Worm (Caenorhabditis elegans): ENCODE results near the gene F55G7.4.
"Not testable (repeated sequence)": the region's sequence is repeated elsewhere in the genome, so short reads cannot be mapped to it uniquely, and the experiment has no call there.

DNA sequence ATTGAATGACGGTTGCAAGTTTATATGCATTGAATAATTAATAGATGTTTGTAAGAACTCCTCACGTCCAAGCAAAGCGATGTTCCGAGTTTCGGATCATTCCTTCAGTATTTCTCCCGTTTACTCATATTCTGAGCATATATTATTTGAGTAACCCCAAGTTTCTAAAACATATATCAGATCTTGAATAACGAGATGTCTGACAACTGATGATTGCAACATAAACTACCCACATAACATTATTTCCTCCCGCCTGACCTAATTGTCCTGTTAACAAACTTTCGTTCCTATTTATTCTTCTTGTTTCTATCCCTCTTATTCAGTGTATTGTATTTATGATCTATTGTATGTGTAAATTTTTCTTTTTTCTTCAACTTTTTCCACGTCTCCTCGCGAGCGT is 33.4 kb downstream of the F55G7.4 start, which contains the start of gene C49F5.13:
- not testable (repeated sequence) for TF ChIP-seq dao-5, W03F9.2 (tag; optimal IDR thresholded peaks at IDR 0.05)

Measured in whole organism, L4/young adult.